Fruit fly (Drosophila melanogaster) whole organism, prepupa: ENCODE results near the gene CG2924.

Source experiments
- Blimp-1 ChIP-seq: fragments of 200-800 bp; sonication (Bioruptor generic); optimal IDR thresholded peaks from 3 replicates; lab custom pipeline; 2017; ENCODE audit warnings: missing biosample characterization, missing genetic modification characterization, mild to moderate bottlenecking, moderate library complexity, missing genetic modification reagents
- CG10631 ChIP-seq: fragments of 200-800 bp; sonication (Bioruptor generic); optimal IDR thresholded peaks from 2 replicates; lab custom pipeline; 2016; ENCODE audit warnings: missing biosample characterization, missing genetic modification characterization
- CG10669 ChIP-seq: fragments of 200-800 bp; sonication (Bioruptor generic); optimal IDR thresholded peaks from 3 replicates; lab custom pipeline; 2018; ENCODE audit warnings: missing biosample characterization, mild to moderate bottlenecking, missing genetic modification characterization, moderate library complexity
- CG11294 ChIP-seq: fragments of 200-800 bp; sonication (Bioruptor generic); IDR thresholded peaks from 2 replicates; pipeline ENCODE4 v1.3.6; 2022; ENCODE audit warnings: missing biosample characterization, missing genetic modification characterization
- CG11762 ChIP-seq: fragments of 200-800 bp; sonication (Bioruptor generic); optimal IDR thresholded peaks from 3 replicates; lab custom pipeline; 2016; ENCODE audit warnings: missing biosample characterization, missing genetic modification characterization; ENCODE audit not compliant: insufficient read depth
- CG11902 ChIP-seq: fragments of 200-800 bp; sonication (Bioruptor generic); optimal IDR thresholded peaks from 3 replicates; lab custom pipeline; 2016; ENCODE audit warnings: missing biosample characterization, missing genetic modification characterization
- CG15336 ChIP-seq: fragments of 200-800 bp; sonication (Bioruptor generic); IDR thresholded peaks from 2 replicates; pipeline ENCODE4 v1.3.6; 2022; ENCODE audit warnings: missing biosample characterization, missing genetic modification characterization
- CG1621 ChIP-seq: fragments of 200-800 bp; sonication (Bioruptor generic); optimal IDR thresholded peaks from 3 replicates; lab custom pipeline; 2018; ENCODE audit warnings: missing biosample characterization, mild to moderate bottlenecking, missing genetic modification characterization
- CG16779 ChIP-seq: fragments of 200-800 bp; sonication (Bioruptor generic); optimal IDR thresholded peaks from 3 replicates; lab custom pipeline; 2017; ENCODE audit warnings: missing biosample characterization, mild to moderate bottlenecking, missing genetic modification characterization
- CG3032 ChIP-seq: fragments of 200-800 bp; optimal IDR thresholded peaks from 2 replicates; lab custom pipeline; 2019; ENCODE audit warnings: missing biosample characterization, mild to moderate bottlenecking, missing genetic modification characterization, moderate library complexity
- CG31627 ChIP-seq: fragments of 200-800 bp; sonication (Bioruptor generic); optimal IDR thresholded peaks from 3 replicates; lab custom pipeline; 2016; ENCODE audit warnings: missing biosample characterization, missing genetic modification characterization
- CG32006 ChIP-seq: fragments of 200-800 bp; sonication (Bioruptor generic); optimal IDR thresholded peaks from 3 replicates; lab custom pipeline; 2017; ENCODE audit warnings: missing biosample characterization, mild to moderate bottlenecking, missing genetic modification characterization
- CG34406 ChIP-seq: fragments of 200-800 bp; sonication (Bioruptor generic); optimal IDR thresholded peaks from 3 replicates; lab custom pipeline; 2016; ENCODE audit warnings: missing biosample characterization, missing genetic modification characterization
- CG3919 ChIP-seq: fragments of 200-800 bp; sonication (Bioruptor generic); optimal IDR thresholded peaks from 3 replicates; lab custom pipeline; 2016; ENCODE audit warnings: missing biosample characterization, missing genetic modification characterization
- CG4318 ChIP-seq: fragments of 200-800 bp; sonication (Bioruptor generic); optimal IDR thresholded peaks from 3 replicates; lab custom pipeline; 2017; ENCODE audit warnings: missing biosample characterization, mild to moderate bottlenecking, missing genetic modification characterization
- CG6163 ChIP-seq: fragments of 200-800 bp; sonication (Bioruptor generic); IDR thresholded peaks from 3 replicates; pipeline ENCODE4 v1.3.6; 2022; ENCODE audit warnings: missing biosample characterization, missing genetic modification characterization
- CG6276 ChIP-seq: fragments of 200-800 bp; sonication (Bioruptor generic); optimal IDR thresholded peaks from 2 replicates; lab custom pipeline; 2017; ENCODE audit warnings: missing biosample characterization, mild to moderate bottlenecking, missing genetic modification characterization
- CG6792 ChIP-seq: fragments of 200-800 bp; sonication (Bioruptor generic); optimal IDR thresholded peaks from 3 replicates; lab custom pipeline; 2016; ENCODE audit warnings: missing biosample characterization, missing genetic modification characterization
- CG9139 ChIP-seq: fragments of 200-800 bp; sonication (Bioruptor generic); optimal IDR thresholded peaks from 3 replicates; lab custom pipeline; 2017; ENCODE audit warnings: missing biosample characterization, mild to moderate bottlenecking, missing genetic modification characterization
- Eip75B ChIP-seq: fragments of 200-800 bp; sonication (Bioruptor generic); optimal IDR thresholded peaks from 3 replicates; lab custom pipeline; 2016; ENCODE audit warnings: missing biosample characterization, missing genetic modification characterization
- Eip93F ChIP-seq: fragments of 200-800 bp; sonication (Bioruptor generic); optimal IDR thresholded peaks from 2 replicates; lab custom pipeline; 2016; ENCODE audit warnings: missing biosample characterization, mild to moderate bottlenecking, missing genetic modification characterization
- Ets96B ChIP-seq: fragments of 200-800 bp; optimal IDR thresholded peaks from 2 replicates; lab custom pipeline; 2019; ENCODE audit warnings: missing biosample characterization, mild to moderate bottlenecking, missing genetic modification characterization, moderate library complexity
- Gug ChIP-seq: fragments of 200-800 bp; sonication (Bioruptor generic); IDR thresholded peaks from 2 replicates; pipeline ENCODE4 v1.3.6; 2022; ENCODE audit warnings: missing biosample characterization, missing genetic modification characterization
- Hr38 ChIP-seq: sonication (Bioruptor generic); optimal IDR thresholded peaks from 2 replicates; lab custom pipeline; 2016; ENCODE audit warnings: missing biosample characterization, missing genetic modification characterization
- Hr39 ChIP-seq: fragments of 200-800 bp; sonication (Bioruptor generic); optimal IDR thresholded peaks from 2 replicates; lab custom pipeline; 2016; ENCODE audit warnings: missing biosample characterization, missing genetic modification characterization
- Hr4 ChIP-seq: fragments of 200-800 bp; sonication (Bioruptor generic); optimal IDR thresholded peaks from 3 replicates; lab custom pipeline; 2016; ENCODE audit warnings: missing biosample characterization, missing genetic modification characterization
- Met ChIP-seq: fragments of 200-800 bp; sonication (Bioruptor generic); optimal IDR thresholded peaks from 3 replicates; lab custom pipeline; 2016; ENCODE audit warnings: missing biosample characterization, missing genetic modification characterization
- OdsH ChIP-seq: fragments of 200-800 bp; sonication (Bioruptor generic); optimal IDR thresholded peaks from 3 replicates; lab custom pipeline; 2016; ENCODE audit warnings: missing biosample characterization, missing genetic modification characterization
- Smox ChIP-seq: fragments of 200-800 bp; sonication (Bioruptor generic); optimal IDR thresholded peaks from 3 replicates; lab custom pipeline; 2016; ENCODE audit warnings: missing biosample characterization, missing genetic modification characterization
- Sox102F ChIP-seq: fragments of 200-800 bp; sonication (Bioruptor generic); optimal IDR thresholded peaks from 2 replicates; lab custom pipeline; 2016; ENCODE audit warnings: missing biosample characterization, mild to moderate bottlenecking, missing genetic modification characterization
- Sox14 ChIP-seq: fragments of 200-800 bp; sonication (Bioruptor generic); optimal IDR thresholded peaks from 3 replicates; lab custom pipeline; 2016; ENCODE audit warnings: missing biosample characterization, missing genetic modification characterization
- Sox15 ChIP-seq: fragments of 200-800 bp; sonication (Bioruptor generic); optimal IDR thresholded peaks from 3 replicates; lab custom pipeline; 2016; ENCODE audit warnings: missing biosample characterization, missing genetic modification characterization
- achi ChIP-seq: fragments of 200-800 bp; sonication (Bioruptor generic); optimal IDR thresholded peaks from 3 replicates; lab custom pipeline; 2016; ENCODE audit warnings: missing biosample characterization, missing genetic modification characterization
- acj6 ChIP-seq: fragments of 200-800 bp; sonication (Bioruptor generic); optimal IDR thresholded peaks from 3 replicates; lab custom pipeline; 2016; ENCODE audit warnings: missing biosample characterization, missing genetic modification characterization
- dac ChIP-seq: fragments of 200-800 bp; sonication (Bioruptor generic); optimal IDR thresholded peaks from 2 replicates; lab custom pipeline; 2017; ENCODE audit warnings: missing biosample characterization, mild to moderate bottlenecking, missing genetic modification characterization
- eg ChIP-seq: fragments of 200-800 bp; sonication (Bioruptor generic); IDR thresholded peaks from 3 replicates; pipeline ENCODE4 v1.3.6; 2022; ENCODE audit warnings: missing biosample characterization, missing genetic modification characterization
- esn ChIP-seq: fragments of 200-800 bp; sonication (Bioruptor generic); optimal IDR thresholded peaks from 2 replicates; lab custom pipeline; 2016; ENCODE audit warnings: missing biosample characterization, mild to moderate bottlenecking, missing genetic modification characterization, moderate library complexity
- fd59A ChIP-seq: fragments of 200-800 bp; sonication (Bioruptor generic); optimal IDR thresholded peaks from 2 replicates; lab custom pipeline; 2017; ENCODE audit warnings: missing biosample characterization, mild to moderate bottlenecking, missing genetic modification characterization, missing genetic modification reagents
- fkh ChIP-seq: fragments of 200-800 bp; sonication (Bioruptor generic); optimal IDR thresholded peaks from 3 replicates; lab custom pipeline; 2017; ENCODE audit warnings: missing biosample characterization, mild to moderate bottlenecking, missing genetic modification characterization, moderate library complexity
- pdm3 ChIP-seq: fragments of 200-800 bp; sonication (Bioruptor generic); optimal IDR thresholded peaks from 3 replicates; lab custom pipeline; 2016; ENCODE audit warnings: missing biosample characterization, missing genetic modification characterization
- ss ChIP-seq, 2 experiments: fragments of 200-800 bp; sonication (Bioruptor generic); optimal IDR thresholded peaks; 2 replicates in 1 of 2; 3 replicates in 1 of 2; lab custom pipeline; 2017 to 2018; ENCODE audit warnings: mild to moderate bottlenecking in 2 of 2, missing biosample characterization in 2 of 2, missing genetic modification characterization in 2 of 2, moderate library complexity in 1 of 2
- topi ChIP-seq: fragments of 200-800 bp; sonication (Bioruptor generic); optimal IDR thresholded peaks from 3 replicates; lab custom pipeline; 2016; ENCODE audit warnings: missing biosample characterization, missing genetic modification characterization
- vri ChIP-seq: fragments of 200-800 bp; sonication (Bioruptor generic); optimal IDR thresholded peaks from 3 replicates; lab custom pipeline; 2016; ENCODE audit warnings: missing biosample characterization, mild to moderate bottlenecking, missing genetic modification characterization

CG2924 gene

dm6 chrX:2297428-2298200 is 27.1 kb upstream of the CG2924 start (continued):
- TF ChIP-seq fd59A (GFP tag; lab: Kevin White, UChicago) (peak; percentile 88), Smox (GFP tag; lab: Kevin White, UChicago) (peak; percentile 88), Sox14 (GFP tag; lab: Kevin White, UChicago) (peak; percentile 98), Met (GFP tag; lab: Kevin White, UChicago) (peak; percentile 92), Sox15 (GFP tag; lab: Kevin White, UChicago) (peak; percentile 91), CG4318 (GFP tag; lab: Kevin White, UChicago) (peak; percentile 96), CG3032 (peak; percentile 91), CG9139 (peak; percentile 76), CG34406 (GFP tag; lab: Kevin White, UChicago) (peak; percentile 87), OdsH (GFP tag; lab: Kevin White, UChicago) (peak; percentile 96), CG11294 (GFP tag; lab: Robert Waterston, UW) (peak; percentile 93), Sox102F (GFP tag; lab: Kevin White, UChicago) (peak; percentile 91), pdm3 (GFP tag; lab: Kevin White, UChicago) (peak; percentile 98), CG10631 (GFP tag; lab: Kevin White, UChicago) (peak; percentile 96), Gug (GFP tag; lab: Robert Waterston, UW) (peak; percentile 93), ss (GFP tag; optimal IDR thresholded peaks at IDR 0.05; lab: Kevin White, UChicago) (peak; percentile 70 to 92), Ets96B (tag; lab: Kevin White, UChicago) (peak; percentile 91), CG15336 (GFP tag; lab: Robert Waterston, UW) (peak; percentile 97), CG3919 (GFP tag; lab: Kevin White, UChicago) (peak; percentile 95), CG6276 (GFP tag; lab: Kevin White, UChicago) (peak; percentile 94), topi (peak; percentile 93), Hr39 (GFP tag; lab: Kevin White, UChicago) (peak; percentile 95), eg (GFP tag; lab: Robert Waterston, UW) (peak; percentile 97), Hr4 (peak; percentile 99), CG6792 (peak; percentile 95), vri (GFP tag; lab: Kevin White, UChicago) (peak; percentile 85), CG11762 (peak; percentile 75)

DNA sequence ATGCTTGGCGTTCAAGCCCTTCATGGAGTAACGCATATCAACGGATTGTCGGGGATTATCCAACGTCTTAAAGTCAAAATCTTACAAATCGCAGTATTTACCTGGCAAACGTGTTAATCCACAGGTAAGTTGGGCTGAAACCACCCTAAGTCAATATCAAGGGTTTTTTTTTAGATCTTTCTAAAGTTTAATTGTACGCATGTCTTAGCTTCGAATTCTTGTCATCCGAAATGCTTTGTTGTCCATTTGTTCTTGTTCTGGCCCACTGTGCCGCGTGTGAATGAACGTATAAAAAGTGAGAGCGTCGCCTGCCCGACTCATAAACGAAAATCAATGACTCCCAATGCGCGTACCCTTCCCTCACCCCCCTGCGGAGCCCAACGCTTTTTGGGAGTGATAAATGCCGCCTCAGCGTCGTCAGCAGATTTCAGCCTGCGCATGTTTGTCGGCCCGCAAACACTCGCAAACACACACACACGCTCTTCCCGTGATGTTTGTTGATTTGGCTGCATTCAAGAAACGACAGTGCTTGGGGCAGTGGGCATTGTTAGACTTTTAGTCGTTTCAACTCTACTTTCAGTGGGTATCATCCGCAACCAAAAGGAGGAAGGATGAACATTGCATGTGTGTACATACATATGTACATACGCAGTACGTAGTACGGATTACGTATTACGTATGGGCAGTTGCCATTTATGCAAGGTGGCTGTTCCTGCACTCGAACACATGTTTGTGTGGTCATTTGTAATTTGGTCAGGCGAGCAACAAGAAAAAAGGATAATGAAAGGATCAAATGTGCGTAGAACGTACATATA is 25.9 kb upstream of the CG2924 start:
- TF ChIP-seq eg (GFP tag; lab: Robert Waterston, UW) (peak; percentile 47; the same call in 2 of the 3 replicates), Hr4 (peak; percentile 90), CG15336 (GFP tag; lab: Robert Waterston, UW) (peak; percentile 84), CG11902 (GFP tag; lab: Kevin White, UChicago) (peak; percentile 87), Sox102F (GFP tag; lab: Kevin White, UChicago) (peak; percentile 95), Blimp-1 (GFP tag; lab: Kevin White, UChicago) (peak; percentile 96), CG3032 (peak; percentile 89), CG10669 (GFP tag; lab: Kevin White, UChicago) (peak; percentile 92), CG6163 (GFP tag; lab: Robert Waterston, UW) (0 out of 3 replicates have a peak, but pooled peaks have one; percentile 21), vri (GFP tag; lab: Kevin White, UChicago) (peak; percentile 86), CG32006 (GFP tag; lab: Kevin White, UChicago) (peak; percentile 97), Eip75B (GFP tag; lab: Kevin White, UChicago) (peak; percentile 96), fkh (GFP tag; lab: Kevin White, UChicago) (peak; percentile 74), CG11762 (peak; percentile 90), CG1621 (tag; lab: Kevin White, UChicago) (peak; percentile 89), Ets96B (tag; lab: Kevin White, UChicago) (peak; percentile 90), ss (GFP tag; optimal IDR thresholded peaks at IDR 0.05; lab: Kevin White, UChicago) (peak; percentile 89 to 94), esn (GFP tag; lab: Kevin White, UChicago) (peak; percentile 96), CG31627 (peak; percentile 96), CG3919 (GFP tag; lab: Kevin White, UChicago) (peak; percentile 91), acj6 (GFP tag; lab: Kevin White, UChicago) (peak; percentile 93), pdm3 (GFP tag; lab: Kevin White, UChicago) (peak; percentile 95), achi (peak; percentile 91), Hr38 (GFP tag; lab: Kevin White, UChicago) (no peak), Sox14 (GFP tag; lab: Kevin White, UChicago) (peak; percentile 96), Eip93F (peak; percentile 65), CG4318 (GFP tag; lab: Kevin White, UChicago) (peak; percentile 89), CG11294 (GFP tag; lab: Robert Waterston, UW) (peak; percentile 31; the same call in 1 of the 2 replicates), dac (GFP tag; lab: Kevin White, UChicago) (peak; percentile 88), CG9139 (peak; percentile 88), CG16779 (tag; lab: Kevin White, UChicago) (peak; percentile 93), Smox (GFP tag; lab: Kevin White, UChicago) (peak; percentile 95)
